Fruit fly (Drosophila melanogaster) whole organism, adult: ENCODE data around the gene CG46515.
"Not testable (repeated sequence)": the region's sequence is repeated elsewhere in the genome, so short reads cannot be mapped to it uniquely, and the experiment has no call there.

Source experiments
- CG14711 ChIP-seq: fragments of 200-800 bp; sonication (Bioruptor generic); optimal IDR thresholded peaks from 2 replicates; lab custom pipeline; 2018; ENCODE audit warnings: missing biosample characterization, mild to moderate bottlenecking, missing genetic modification characterization, moderate library complexity
- CG1620 ChIP-seq: fragments of 200-800 bp; sonication (Bioruptor generic); optimal IDR thresholded peaks from 2 replicates; lab custom pipeline; 2016; ENCODE audit warnings: missing biosample characterization, missing genetic modification characterization
- CG5204 ChIP-seq: fragments of 200-800 bp; sonication (Bioruptor generic); optimal IDR thresholded peaks from 2 replicates; lab custom pipeline; 2016; ENCODE audit warnings: missing biosample characterization, missing genetic modification characterization
- CG7045 ChIP-seq: fragments of 200-800 bp; sonication (Bioruptor generic); optimal IDR thresholded peaks from 2 replicates; lab custom pipeline; 2017; ENCODE audit warnings: missing biosample characterization, mild to moderate bottlenecking, missing genetic modification characterization
- Clk ChIP-seq: fragments of 200-800 bp; sonication (Bioruptor generic); optimal IDR thresholded peaks from 2 replicates; lab custom pipeline; 2017; ENCODE audit warnings: missing biosample characterization, missing genetic modification characterization
- bab1 ChIP-seq: fragments of 200-800 bp; sonication (Bioruptor generic); optimal IDR thresholded peaks from 3 replicates; lab custom pipeline; 2019; ENCODE audit warnings: missing biosample characterization, mild to moderate bottlenecking, missing genetic modification characterization, moderate library complexity
- cnc ChIP-seq, 2 experiments: fragments of >200 bp; optimal IDR thresholded peaks; 2 replicates each; lab custom pipeline; 2017
- ovo ChIP-seq: fragments of 200-800 bp; sonication (Bioruptor generic); optimal IDR thresholded peaks from 2 replicates; lab custom pipeline; 2016; ENCODE audit warnings: missing biosample characterization, missing genetic modification characterization
- pad ChIP-seq: fragments of 200-800 bp; sonication (Bioruptor generic); optimal IDR thresholded peaks from 3 replicates; lab custom pipeline; 2017; ENCODE audit warnings: missing biosample characterization, missing genetic modification characterization, mild to moderate bottlenecking, moderate library complexity, missing genetic modification reagents

- TF ChIP-seq bab1 (GFP tag; lab: Kevin White, UChicago); CG14711 (tag; lab: Kevin White, UChicago); CG1620 (GFP tag; lab: Kevin White, UChicago); CG5204 (GFP tag; lab: Kevin White, UChicago); CG7045; pad (GFP tag; lab: Kevin White, UChicago); cnc (optimal IDR thresholded peaks at IDR 0.05; lab: Kevin White, UChicago); ovo; Clk (GFP tag; lab: Kevin White, UChicago): not testable (repeated sequence)
These were observed 19.8 kb upstream of the CG46515 start, which contains the start of gene CG46511 for dm6 chrX:22182193-22182592.
